Worm (Caenorhabditis elegans) whole organism, L4 larva: ENCODE measurements around the gene W08E12.2.
"Not testable (repeated sequence)": the region's sequence is repeated elsewhere in the genome, so short reads cannot be mapped to it uniquely, and the experiment has no call there.

Source experiments
- ama-1 ChIP-seq: fragments of 150-350 bp; optimal IDR thresholded peaks from 2 replicates; lab custom pipeline; 2014; ENCODE audit warnings: inconsistent platforms, mixed read lengths
- egl-27 ChIP-seq: sonication (generic microtip); optimal IDR thresholded peaks from 3 replicates; lab custom pipeline; 2017; ENCODE audit warnings: missing biosample characterization, missing genetic modification reagents, missing genetic modification characterization
- gei-8 ChIP-seq: fragments of 200-800 bp; sonication (Bioruptor generic); optimal IDR thresholded peaks from 2 replicates; lab custom pipeline; 2018; ENCODE audit warnings: mild to moderate bottlenecking, missing genetic modification characterization, missing compliant biosample characterization
- nhr-77 ChIP-seq: fragments of 150-350 bp; optimal IDR thresholded peaks from 2 replicates; lab custom pipeline; 2014; ENCODE audit warnings: missing biosample characterization, missing genetic modification characterization
- snpc-4 ChIP-seq: fragments of 150-350 bp; optimal IDR thresholded peaks from 2 replicates; lab custom pipeline; 2014; ENCODE audit warnings: missing biosample characterization, missing genetic modification characterization

ce11 chrIV:3331758-3332157 lies 26.1 kb downstream of the W08E12.2 start, which contains the start of gene F42A6.5:
- not testable (repeated sequence) for TF ChIP-seq gei-8; snpc-4 (tag; lab: Kevin White, UChicago); nhr-77; ama-1; egl-27 (tag; lab: Kevin White, UChicago)
